Worm (Caenorhabditis elegans): ENCODE measurements around the gene taf-7.2.

Gene taf-7.2

DNA sequence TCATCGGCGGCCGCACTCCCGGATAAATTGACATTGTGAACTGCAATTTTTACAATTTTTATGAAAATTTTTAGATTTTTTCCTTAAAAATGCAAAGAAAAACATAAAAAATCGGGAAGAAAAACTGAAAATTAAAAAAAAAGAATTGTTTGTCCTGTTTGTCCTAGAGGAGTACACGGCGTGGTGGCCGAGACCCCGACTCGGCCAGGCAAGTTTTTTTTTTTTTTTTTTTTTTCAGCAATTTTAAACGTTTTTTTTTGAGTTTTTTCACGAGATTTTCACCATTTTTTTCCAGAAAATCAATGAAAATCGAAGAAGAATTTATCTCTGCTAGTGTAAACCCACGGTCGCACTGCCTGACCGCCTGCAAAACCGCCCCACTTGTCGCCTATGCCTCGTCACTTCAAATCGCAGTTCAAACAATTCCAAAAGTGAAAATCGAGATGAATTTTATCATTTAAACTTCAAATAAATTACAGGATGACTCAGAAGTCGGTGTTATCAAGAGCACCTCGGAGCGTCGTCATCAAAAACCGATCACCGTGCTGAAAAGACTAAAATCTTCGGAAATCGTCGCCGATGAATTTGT lies at the start of gene taf-7.2, which contains the start of gene elpc-2:
TSS of gene taf-7.2 (minus strand) at position 42 of the 589 bp plus-strand sequence.
TSS of gene elpc-2 (plus strand) at position 296 of the 589 bp plus-strand sequence.
- TF ChIP-seq ceh-90 (tag; optimal IDR thresholded peaks at IDR 0.05) (peak; percentile 94), dpl-1 (GFP tag; optimal IDR thresholded peaks at IDR 0.05) (peak; percentile 16 to 48 (median 27)), ztf-11 (tag; optimal IDR thresholded peaks at IDR 0.05) (peak in 1 of 2 experiments; percentile 87), lsy-2 (tag; optimal IDR thresholded peaks at IDR 0.05) (peak; percentile 33 to 66), nhr-85 (tag) (peak; percentile 94), Y116A8C.19 (tag; optimal IDR thresholded peaks at IDR 0.05; ENCODE audit: borderline replicate concordance) (peak; percentile 23), sptf-1 (tag; optimal IDR thresholded peaks at IDR 0.05) (no peak), nhr-90 (tag; optimal IDR thresholded peaks at IDR 0.05; ENCODE audit: poor library complexity) (peak; percentile 83), unc-86 (tag; optimal IDR thresholded peaks at IDR 0.05) (peak; percentile 43), lir-3 (tag; optimal IDR thresholded peaks at IDR 0.05; ENCODE audit: poor library complexity) (no peak), sox-4 (tag; optimal IDR thresholded peaks at IDR 0.05) (peak; percentile 76), lin-13 (GFP tag; optimal IDR thresholded peaks at IDR 0.05) (no peak), C04F5.9 (tag; optimal IDR thresholded peaks at IDR 0.05) (peak; percentile 57), blmp-1 (tag; optimal IDR thresholded peaks at IDR 0.05) (no peak), pax-3 (tag; optimal IDR thresholded peaks at IDR 0.05) (peak; percentile 32), elt-2 (tag; optimal IDR thresholded peaks at IDR 0.05) (peak; percentile 29), nhr-11 (tag; optimal IDR thresholded peaks at IDR 0.05) (no peak), nhr-71 (tag; optimal IDR thresholded peaks at IDR 0.05) (no peak), F16B12.6 (tag; optimal IDR thresholded peaks at IDR 0.05) (peak; percentile 10), unc-98 (GFP tag; IDR thresholded peaks at IDR 0.05) (peak; percentile 57), lin-35 (GFP tag; optimal IDR thresholded peaks at IDR 0.05) (no peak), mep-1 (tag; optimal IDR thresholded peaks at IDR 0.05) (peak; percentile 53), irx-1 (tag; optimal IDR thresholded peaks at IDR 0.05) (peak; percentile 90), ceh-82 (tag; optimal IDR thresholded peaks at IDR 0.05) (peak in 2 of 3 experiments; percentile 21 to 42), fkh-4 (tag; optimal IDR thresholded peaks at IDR 0.05; ENCODE audit: borderline replicate concordance) (peak; percentile 93), egl-13 (tag; optimal IDR thresholded peaks at IDR 0.05) (peak; percentile 73), zip-4 (GFP tag; optimal IDR thresholded peaks at IDR 0.05) (no peak), xbp-1 (tag; optimal IDR thresholded peaks at IDR 0.05) (peak; percentile 63), dsc-1 (tag; optimal IDR thresholded peaks at IDR 0.05) (peak; percentile 68), tbx-2 (tag; optimal IDR thresholded peaks at IDR 0.05) (peak; percentile 81), nhr-20 (tag; optimal IDR thresholded peaks at IDR 0.05) (peak; percentile 41), efl-1 (optimal IDR thresholded peaks at IDR 0.05) (peak; percentile 37 to 51), efl-1 (GFP tag; optimal IDR thresholded peaks at IDR 0.05 in 1 of 2) (peak; percentile 57 to 86), fkh-8 (tag; optimal IDR thresholded peaks at IDR 0.05) (peak; percentile 13), ces-1 (GFP tag; optimal IDR thresholded peaks at IDR 0.05) (no peak), nhr-47 (tag; optimal IDR thresholded peaks at IDR 0.05) (peak; percentile 84)

DNA sequence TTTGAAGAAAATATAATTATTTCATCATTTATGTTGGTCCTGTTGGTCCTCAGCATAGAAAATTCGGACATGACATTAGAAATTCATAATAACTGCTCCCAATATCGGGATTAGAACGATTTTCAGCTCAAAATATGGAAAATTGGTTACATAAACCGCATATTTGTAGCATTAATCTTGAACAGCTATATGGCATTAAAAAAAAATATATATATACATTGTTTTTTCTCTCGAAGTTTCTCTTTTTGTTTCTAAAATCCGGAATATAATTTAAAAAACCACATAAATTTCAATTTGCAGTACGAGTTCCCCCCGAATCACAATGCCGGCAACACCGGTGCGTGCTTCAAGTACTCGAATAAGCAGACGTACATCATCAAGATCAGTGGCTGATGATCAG lies 41.0 kb upstream of the taf-7.2 start, which contains the start of gene ssl-1:
TSS of gene ssl-1 (plus strand) at position 301 of the 400 bp plus-strand sequence.
- TF ChIP-seq unc-62 (GFP tag; optimal IDR thresholded peaks at IDR 0.05) (no peak), C34B4.2 (tag; optimal IDR thresholded peaks at IDR 0.05) (no peak), ztf-4 (tag; optimal IDR thresholded peaks at IDR 0.05) (no peak), unc-30 (tag; optimal IDR thresholded peaks at IDR 0.05) (no peak), skn-1 (tag; optimal IDR thresholded peaks at IDR 0.05) (no peak), pag-3 (tag; optimal IDR thresholded peaks at IDR 0.05; ENCODE audit: borderline replicate concordance, insufficient read depth) (no peak), lir-3 (tag; optimal IDR thresholded peaks at IDR 0.05; ENCODE audit: poor library complexity) (no peak), grh-1 (GFP tag; IDR thresholded peaks at IDR 0.05) (no peak), nhr-237 (tag; optimal IDR thresholded peaks at IDR 0.05) (no peak), tbx-2 (tag; optimal IDR thresholded peaks at IDR 0.05) (no peak), snu-23 (GFP tag; optimal IDR thresholded peaks at IDR 0.05) (no peak), blmp-1 (tag; optimal IDR thresholded peaks at IDR 0.05) (no peak), zag-1 (tag; optimal IDR thresholded peaks at IDR 0.05) (no peak), nhr-77 (tag; optimal IDR thresholded peaks at IDR 0.05) (no peak), pax-3 (tag; optimal IDR thresholded peaks at IDR 0.05) (no peak), nhr-84 (tag; optimal IDR thresholded peaks at IDR 0.05) (no peak)

Data from whole organism, L1 larva.